Worm (Caenorhabditis elegans): Measurements from ENCODE around the gene Y54F10AM.6.

- TF ChIP-seq T22C8.4 (GFP tag; IDR thresholded peaks at IDR 0.05) (no peak), tab-1 (GFP tag; IDR thresholded peaks at IDR 0.05) (no peak), ztf-23 (GFP tag; IDR thresholded peaks at IDR 0.05) (no peak), klf-2 (GFP tag; conservative IDR thresholded peaks at IDR 0.05) (no peak), cog-1 (tag; optimal IDR thresholded peaks at IDR 0.05) (no peak), flt-1 (GFP tag; IDR thresholded peaks at IDR 0.05) (no peak)
These were observed 37.7 kb downstream of the Y54F10AM.6 start for ce11 chrIII:2546298-2546697.
